Worm (Caenorhabditis elegans): ENCODE data around the gene M106.2.

Gene M106.2

ce11 chrII:10851110-10851509 lies 1.3 kb upstream of the M106.2 start (continued):
- TF ChIP-seq F37B4.10 (GFP tag; IDR thresholded peaks at IDR 0.05) (no peak), somi-1 (GFP tag; optimal IDR thresholded peaks at IDR 0.05) (peak; percentile 60), ceh-40 (GFP tag; IDR thresholded peaks at IDR 0.05) (0 out of 2 replicates have a peak, but pooled peaks have one; percentile 12), repo-1 (tag; optimal IDR thresholded peaks at IDR 0.05) (peak; percentile 72), die-1 (tag; optimal IDR thresholded peaks at IDR 0.05) (peak; percentile 46), ztf-18 (tag; optimal IDR thresholded peaks at IDR 0.05) (peak; percentile 4), tbp1 (GFP tag; optimal IDR thresholded peaks at IDR 0.05) (peak; percentile 59), hlh-12 (tag; optimal IDR thresholded peaks at IDR 0.05) (no peak), lsy-27 (tag; optimal IDR thresholded peaks at IDR 0.05; ENCODE audit: borderline replicate concordance, insufficient read depth) (no peak), ccch-3 (GFP tag; optimal IDR thresholded peaks at IDR 0.05) (no peak), hmg-1.2 (GFP tag; IDR thresholded peaks at IDR 0.05) (peak; percentile 75), sptf-2 (GFP tag; optimal IDR thresholded peaks at IDR 0.05) (no peak), xnd-1 (tag; optimal IDR thresholded peaks at IDR 0.05) (no peak), attf-6 (GFP tag; IDR thresholded peaks at IDR 0.05) (no peak), ztf-25 (GFP tag; IDR thresholded peaks at IDR 0.05) (no peak), T07F8.4 (tag; optimal IDR thresholded peaks at IDR 0.05) (no peak), nhr-80 (tag; optimal IDR thresholded peaks at IDR 0.05) (peak; percentile 97), Y67H2A.10 (GFP tag; conservative IDR thresholded peaks at IDR 0.05) (no peak), egl-44 (GFP tag; IDR thresholded peaks at IDR 0.05) (peak; percentile 74), nhr-179 (tag; optimal IDR thresholded peaks at IDR 0.05) (no peak), F49E8.2 (tag; optimal IDR thresholded peaks at IDR 0.05; ENCODE audit: insufficient read depth) (no peak), aptf-3 (GFP tag; IDR thresholded peaks at IDR 0.05) (no peak), ztf-3 (GFP tag; optimal IDR thresholded peaks at IDR 0.05) (peak; percentile 63), ceh-27 (GFP tag; optimal IDR thresholded peaks at IDR 0.05) (peak; percentile 57), F33H1.4 (GFP tag; IDR thresholded peaks at IDR 0.05) (peak; percentile 14; the same call in 1 of the 2 replicates), snpc-3.4 (tag; optimal IDR thresholded peaks at IDR 0.05) (no peak), zfh-2 (GFP tag; conservative IDR thresholded peaks at IDR 0.05) (no peak), T26A5.8 (tag; optimal IDR thresholded peaks at IDR 0.05) (no peak), hsf-1 (GFP tag; IDR thresholded peaks at IDR 0.05) (no peak), ztf-26 (tag; optimal IDR thresholded peaks at IDR 0.05) (peak; percentile 87), rcor-1 (GFP tag; IDR thresholded peaks at IDR 0.05) (peak; percentile 54), ztf-6 (GFP tag; IDR thresholded peaks at IDR 0.05) (no peak), Y53G8AR.9 (GFP tag; conservative IDR thresholded peaks at IDR 0.05) (peak; percentile 78; the same call in 1 of the 2 replicates), Y56A3A.18 (GFP tag; IDR thresholded peaks at IDR 0.05) (peak; percentile 53; the same call in 1 of the 2 replicates), pha-4 (tag; optimal IDR thresholded peaks at IDR 0.05) (peak; percentile 62), ama-1 (optimal IDR thresholded peaks at IDR 0.05) (no peak), ama-1 (GFP tag; optimal IDR thresholded peaks at IDR 0.05) (no peak), C06A6.2 (GFP tag; conservative IDR thresholded peaks at IDR 0.05) (peak; percentile 82), hrde-1 (tag; optimal IDR thresholded peaks at IDR 0.05; ENCODE audit: borderline replicate concordance) (no peak), dpl-1 (GFP tag; optimal IDR thresholded peaks at IDR 0.05) (no peak), nfya-2 (GFP tag; IDR thresholded peaks at IDR 0.05) (no peak), sdz-38 (tag; optimal IDR thresholded peaks at IDR 0.05) (no peak), nhr-90 (tag; optimal IDR thresholded peaks at IDR 0.05) (peak; percentile 87), Y79H2A.3 (GFP tag; conservative IDR thresholded peaks at IDR 0.05) (no peak), ekl-4 (GFP tag; IDR thresholded peaks at IDR 0.05) (no peak), him-1 (tag; optimal IDR thresholded peaks at IDR 0.05) (no peak), snpc-1.3 (tag; optimal IDR thresholded peaks at IDR 0.05; ENCODE audit: insufficient read depth) (no peak), ceh-100 (GFP tag; IDR thresholded peaks at IDR 0.05) (no peak), rec-8 (tag; optimal IDR thresholded peaks at IDR 0.05) (no peak)

Measured in whole organism, young adult.